Fruit fly (Drosophila melanogaster) whole organism, embryonic: ENCODE results near the gene CG42827.

Source experiments
- ATbp ChIP-seq: fragments of 200-800 bp; sonication (Bioruptor generic); optimal IDR thresholded peaks from 2 replicates; lab custom pipeline; 2017; ENCODE audit warnings: missing biosample characterization, mild to moderate bottlenecking, missing genetic modification characterization, missing genetic modification reagents
- Blimp-1 ChIP-seq: fragments of 200-800 bp; sonication (Bioruptor generic); optimal IDR thresholded peaks from 3 replicates; lab custom pipeline; 2018; ENCODE audit warnings: missing biosample characterization, missing genetic modification characterization, mild to moderate bottlenecking, moderate library complexity, missing genetic modification reagents
- CG10543 ChIP-seq: fragments of 200-800 bp; sonication (Bioruptor generic); optimal IDR thresholded peaks from 3 replicates; lab custom pipeline; 2017; ENCODE audit warnings: missing biosample characterization, mild to moderate bottlenecking, missing genetic modification characterization, moderate library complexity
- CG12219 ChIP-seq: fragments of 200-800 bp; sonication (Bioruptor generic); optimal IDR thresholded peaks from 3 replicates; lab custom pipeline; 2018; ENCODE audit warnings: missing biosample characterization, mild to moderate bottlenecking, missing genetic modification characterization
- CG12391 ChIP-seq: fragments of 200-800 bp; sonication (Bioruptor generic); optimal IDR thresholded peaks from 3 replicates; lab custom pipeline; 2018; ENCODE audit warnings: missing biosample characterization, mild to moderate bottlenecking, missing genetic modification characterization, moderate library complexity
- CG15479 ChIP-seq: fragments of 200-800 bp; sonication (Bioruptor generic); optimal IDR thresholded peaks from 3 replicates; lab custom pipeline; 2019; ENCODE audit warnings: missing biosample characterization, mild to moderate bottlenecking, missing genetic modification characterization, moderate library complexity
- CG1603 ChIP-seq: fragments of 200-800 bp; sonication (Bioruptor generic); optimal IDR thresholded peaks from 2 replicates; lab custom pipeline; 2019; ENCODE audit warnings: missing biosample characterization, mild to moderate bottlenecking, missing genetic modification characterization, moderate library complexity
- CG16863 ChIP-seq: fragments of 200-800 bp; sonication (Bioruptor generic); optimal IDR thresholded peaks from 3 replicates; lab custom pipeline; 2016; ENCODE audit warnings: missing biosample characterization, missing genetic modification characterization
- CG17186 ChIP-seq: fragments of 200-800 bp; sonication (Bioruptor generic); optimal IDR thresholded peaks from 3 replicates; lab custom pipeline; 2017; ENCODE audit warnings: missing biosample characterization, missing genetic modification reagents, missing genetic modification characterization
- CG17328 ChIP-seq: fragments of 200-800 bp; sonication (Bioruptor generic); IDR thresholded peaks from 2 replicates; pipeline ENCODE4 v1.3.6; 2022; ENCODE audit warnings: missing biosample characterization, missing genetic modification characterization
- CG17359 ChIP-seq: fragments of 200-800 bp; sonication (Bioruptor generic); optimal IDR thresholded peaks from 3 replicates; lab custom pipeline; 2018; ENCODE audit warnings: missing biosample characterization, mild to moderate bottlenecking, missing genetic modification characterization, moderate library complexity
- CG17829 ChIP-seq: fragments of 200-800 bp; optimal IDR thresholded peaks from 2 replicates; lab custom pipeline; 2019; ENCODE audit warnings: missing biosample characterization, mild to moderate bottlenecking, missing genetic modification characterization, moderate library complexity
- CG18262 ChIP-seq: fragments of 200-800 bp; optimal IDR thresholded peaks from 3 replicates; lab custom pipeline; 2019; ENCODE audit warnings: missing biosample characterization, mild to moderate bottlenecking, missing genetic modification characterization, moderate library complexity
- CG18764 ChIP-seq: fragments of 200-800 bp; sonication (Bioruptor generic); optimal IDR thresholded peaks from 3 replicates; lab custom pipeline; 2016; ENCODE audit warnings: missing biosample characterization, missing genetic modification characterization
- CG30020 ChIP-seq: fragments of 200-800 bp; optimal IDR thresholded peaks from 2 replicates; lab custom pipeline; 2019; ENCODE audit warnings: missing biosample characterization, mild to moderate bottlenecking, missing genetic modification characterization, moderate library complexity
- CG3838 ChIP-seq: fragments of 200-800 bp; sonication (Bioruptor generic); optimal IDR thresholded peaks from 3 replicates; lab custom pipeline; 2016; ENCODE audit warnings: missing biosample characterization, missing genetic modification characterization
- CG7271 ChIP-seq: fragments of 200-800 bp; sonication (Bioruptor generic); optimal IDR thresholded peaks from 2 replicates; lab custom pipeline; 2018; ENCODE audit warnings: missing biosample characterization, mild to moderate bottlenecking, missing genetic modification characterization, moderate library complexity
- CG7556 ChIP-seq: fragments of 200-800 bp; sonication (Bioruptor generic); optimal IDR thresholded peaks from 2 replicates; lab custom pipeline; 2017; ENCODE audit warnings: missing biosample characterization, mild to moderate bottlenecking, missing genetic modification characterization
- Chrac-16 ChIP-seq: fragments of 200-800 bp; sonication (Bioruptor generic); optimal IDR thresholded peaks from 3 replicates; lab custom pipeline; 2016; ENCODE audit warnings: missing biosample characterization, missing genetic modification characterization
- Dp ChIP-seq: fragments of 200-800 bp; sonication (Bioruptor generic); optimal IDR thresholded peaks from 2 replicates; lab custom pipeline; 2018; ENCODE audit warnings: missing biosample characterization, mild to moderate bottlenecking, missing genetic modification characterization, moderate library complexity
- Ets65A ChIP-seq: fragments of 200-800 bp; sonication (Bioruptor generic); peaks from one replicate; lab custom pipeline; 2016; ENCODE audit warnings: missing biosample characterization, missing genetic modification characterization
- Hr51 ChIP-seq, 2 experiments: fragments of 200-800 bp; sonication (Bioruptor generic); optimal IDR thresholded peaks; 2 replicates in 1 of 2; 3 replicates in 1 of 2; lab custom pipeline; 2016 to 2018; ENCODE audit warnings: missing biosample characterization in 2 of 2, missing genetic modification characterization in 2 of 2, mild to moderate bottlenecking in 1 of 2, moderate library complexity in 1 of 2
- Mes4 ChIP-seq: fragments of 200-800 bp; sonication (Bioruptor generic); optimal IDR thresholded peaks from 2 replicates; lab custom pipeline; 2016; ENCODE audit warnings: missing biosample characterization, missing genetic modification characterization
- NFAT ChIP-seq: fragments of 200-800 bp; sonication (Bioruptor generic); IDR thresholded peaks from 2 replicates; pipeline ENCODE4 v1.3.6; 2022; ENCODE audit warnings: missing biosample characterization, missing genetic modification characterization
- Neu2 ChIP-seq: fragments of 200-800 bp; sonication (Bioruptor generic); optimal IDR thresholded peaks from 3 replicates; lab custom pipeline; 2016; ENCODE audit warnings: missing biosample characterization, missing genetic modification characterization, borderline replicate concordance
- Opbp ChIP-seq: fragments of 200-800 bp; sonication (Bioruptor generic); IDR thresholded peaks from 3 replicates; pipeline ENCODE4 v1.3.6; 2022; ENCODE audit warnings: missing biosample characterization, missing genetic modification characterization; ENCODE audit not compliant: partially characterized antibody
- PHDP ChIP-seq: fragments of 200-800 bp; sonication (Bioruptor generic); optimal IDR thresholded peaks from 3 replicates; lab custom pipeline; 2018; ENCODE audit warnings: missing biosample characterization, mild to moderate bottlenecking, missing genetic modification characterization, moderate library complexity
- Pdp1 ChIP-seq, 2 experiments: fragments of 200-800 bp; sonication (Bioruptor generic); optimal IDR thresholded peaks; 3 replicates each; lab custom pipeline; 2016; ENCODE audit warnings: missing biosample characterization in 2 of 2, missing genetic modification characterization in 2 of 2, mild to moderate bottlenecking in 1 of 2, moderate library complexity in 1 of 2
- Sox102F ChIP-seq: fragments of 200-800 bp; sonication (Bioruptor generic); optimal IDR thresholded peaks from 2 replicates; lab custom pipeline; 2018; ENCODE audit warnings: missing biosample characterization, mild to moderate bottlenecking, missing genetic modification characterization, moderate library complexity
- Ssrp ChIP-seq: fragments of 200-800 bp; sonication (Bioruptor generic); optimal IDR thresholded peaks from 2 replicates; lab custom pipeline; 2018; ENCODE audit warnings: missing biosample characterization, mild to moderate bottlenecking, missing genetic modification characterization, moderate library complexity
- Taf1 ChIP-seq: fragments of 200-800 bp; sonication (Bioruptor generic); IDR thresholded peaks from 2 replicates; pipeline ENCODE4 v1.3.6; 2022; ENCODE audit warnings: missing biosample characterization, missing genetic modification characterization
- ase ChIP-seq: fragments of 200-800 bp; sonication (Bioruptor generic); IDR thresholded peaks from 3 replicates; pipeline ENCODE4 v1.3.6; 2022; ENCODE audit warnings: missing biosample characterization, missing genetic modification characterization
- ato ChIP-seq: fragments of 200-800 bp; sonication (Bioruptor generic); IDR thresholded peaks from 2 replicates; pipeline ENCODE4 v1.3.6; 2022; ENCODE audit warnings: missing biosample characterization, missing genetic modification characterization; ENCODE audit not compliant: partially characterized antibody
- cato ChIP-seq: fragments of 200-800 bp; sonication (Bioruptor generic); optimal IDR thresholded peaks from 2 replicates; lab custom pipeline; 2016; ENCODE audit warnings: missing biosample characterization, missing genetic modification characterization, borderline replicate concordance
- caup ChIP-seq: fragments of 200-800 bp; sonication (Bioruptor generic); optimal IDR thresholded peaks from 3 replicates; lab custom pipeline; 2017; ENCODE audit warnings: missing biosample characterization, mild to moderate bottlenecking, missing genetic modification characterization, moderate library complexity; ENCODE audit not compliant: severe bottlenecking
- chinmo ChIP-seq: fragments of 200-800 bp; sonication (Bioruptor generic); IDR thresholded peaks from 4 replicates; pipeline ENCODE4 v1.3.6; 2022; ENCODE audit warnings: missing biosample characterization, missing genetic modification characterization; ENCODE audit not compliant: partially characterized antibody
- ci ChIP-seq: fragments of 200-800 bp; sonication (Bioruptor generic); IDR thresholded peaks from 3 replicates; pipeline ENCODE4 v1.3.6; 2022; ENCODE audit warnings: missing biosample characterization, missing genetic modification characterization
- dmrt11E ChIP-seq: fragments of 200-800 bp; sonication (Bioruptor generic); optimal IDR thresholded peaks from 3 replicates; lab custom pipeline; 2018; ENCODE audit warnings: missing biosample characterization, mild to moderate bottlenecking, missing genetic modification characterization, moderate library complexity
- dysf ChIP-seq: fragments of 200-800 bp; sonication (Bioruptor generic); IDR thresholded peaks from 3 replicates; pipeline ENCODE4 v1.3.6; 2022; ENCODE audit warnings: missing biosample characterization, missing genetic modification characterization
- eve ChIP-seq, 2 experiments: fragments of >200 bp; optimal IDR thresholded peaks; 2 replicates each; lab custom pipeline; 2017; ENCODE audit warnings: missing biosample characterization in 2 of 2, missing genetic modification characterization in 2 of 2
- ewg ChIP-seq: fragments of 200-800 bp; sonication (Bioruptor generic); optimal IDR thresholded peaks from 3 replicates; lab custom pipeline; 2017; ENCODE audit warnings: mild to moderate bottlenecking, missing biosample characterization, missing genetic modification reagents, missing genetic modification characterization
- fd64A ChIP-seq: fragments of 200-800 bp; sonication (Bioruptor generic); optimal IDR thresholded peaks from 3 replicates; lab custom pipeline; 2018; ENCODE audit warnings: missing biosample characterization, mild to moderate bottlenecking, missing genetic modification characterization
- lmd ChIP-seq: fragments of 200-800 bp; sonication (Bioruptor generic); IDR thresholded peaks from 2 replicates; pipeline ENCODE4 v1.3.6; 2022; ENCODE audit warnings: missing biosample characterization, missing genetic modification characterization
- nau ChIP-seq: fragments of 200-800 bp; sonication (Bioruptor generic); optimal IDR thresholded peaks from 3 replicates; lab custom pipeline; 2017; ENCODE audit warnings: missing biosample characterization, mild to moderate bottlenecking, missing genetic modification characterization, missing genetic modification reagents
- phol ChIP-seq: fragments of 200-800 bp; sonication (Bioruptor generic); optimal IDR thresholded peaks from 3 replicates; lab custom pipeline; 2018; ENCODE audit warnings: missing biosample characterization, mild to moderate bottlenecking, missing genetic modification characterization, moderate library complexity
- pnt ChIP-seq: fragments of 200-800 bp; sonication (Bioruptor generic); optimal IDR thresholded peaks from 3 replicates; lab custom pipeline; 2016; ENCODE audit warnings: missing biosample characterization, missing genetic modification characterization
- sens ChIP-seq: fragments of 200-800 bp; sonication (Bioruptor generic); peaks from one replicate; lab custom pipeline; 2016; ENCODE audit warnings: missing biosample characterization, missing genetic modification characterization
- tna ChIP-seq: fragments of 200-800 bp; sonication (Bioruptor generic); IDR thresholded peaks from 2 replicates; pipeline ENCODE4 v1.3.6; 2022; ENCODE audit warnings: missing biosample characterization, missing genetic modification characterization; ENCODE audit not compliant: partially characterized antibody
- zen ChIP-seq: fragments of 200-800 bp; sonication (Bioruptor generic); optimal IDR thresholded peaks from 3 replicates; lab custom pipeline; 2018; ENCODE audit warnings: missing biosample characterization, mild to moderate bottlenecking, missing genetic modification characterization, moderate library complexity

CG42827 gene

dm6 chr3R:23386907-23387306 is 14.2 kb downstream of the CG42827 start (continued):
- peak; percentile 39 for TF ChIP-seq ewg (GFP tag; lab: Kevin White, UChicago)
- no peak for TF ChIP-seq CG15479 (GFP tag; lab: Kevin White, UChicago)
- peak; percentile 49 for TF ChIP-seq CG16863 (GFP tag; lab: Kevin White, UChicago)
- TF ChIP-seq Opbp (GFP tag; lab: Robert Waterston, UW): no peak
- peak; percentile 80 for TF ChIP-seq CG1603 (tag; lab: Kevin White, UChicago)
- TF ChIP-seq CG12219 (GFP tag; lab: Kevin White, UChicago): peak; percentile 42
- TF ChIP-seq Dp (GFP tag; lab: Kevin White, UChicago): no peak
- peak; percentile 44 for TF ChIP-seq Ssrp (tag; lab: Kevin White, UChicago)
- TF ChIP-seq CG3838 (GFP tag; lab: Kevin White, UChicago): no peak
- TF ChIP-seq cato (GFP tag; lab: Kevin White, UChicago): peak; percentile 35
- TF ChIP-seq fd64A (GFP tag; lab: Kevin White, UChicago): no peak
- peak; percentile 43; the same call in 1 of the 3 replicates for TF ChIP-seq ase (GFP tag; lab: Robert Waterston, UW)
- no peak for TF ChIP-seq Taf1
- peak; percentile 41 for TF ChIP-seq Chrac-16 (GFP tag; lab: Kevin White, UChicago)
- TF ChIP-seq chinmo (GFP tag; lab: Robert Waterston, UW): no peak
- peak; percentile 22 for TF ChIP-seq Mes4 (GFP tag; lab: Kevin White, UChicago)
- peak; percentile 3 for TF ChIP-seq Ets65A (GFP tag; lab: Kevin White, UChicago)
- no peak for TF ChIP-seq caup (GFP tag; lab: Kevin White, UChicago)
- TF ChIP-seq CG17829 (tag; lab: Kevin White, UChicago): peak; percentile 8
- no peak for TF ChIP-seq CG17186 (GFP tag; lab: Kevin White, UChicago)
- TF ChIP-seq tna: no peak
- TF ChIP-seq ci: peak; percentile 73
- peak in 1 of 2 experiments; percentile 73 for TF ChIP-seq Hr51 (GFP tag; optimal IDR thresholded peaks at IDR 0.05; lab: Kevin White, UChicago)
- TF ChIP-seq dmrt11E (tag; lab: Kevin White, UChicago): peak; percentile 53
- peak; percentile 91 for TF ChIP-seq sens (GFP tag; lab: Kevin White, UChicago)
- no peak for TF ChIP-seq nau
- TF ChIP-seq lmd (GFP tag; lab: Robert Waterston, UW): peak; percentile 29; the same call in 1 of the 2 replicates
- no peak for TF ChIP-seq NFAT (GFP tag; lab: Robert Waterston, UW)
- no peak for TF ChIP-seq dysf (GFP tag; lab: Robert Waterston, UW)
- TF ChIP-seq CG7556 (GFP tag; lab: Kevin White, UChicago): peak; percentile 32
- peak; percentile 26 for TF ChIP-seq pnt (GFP tag; lab: Kevin White, UChicago)
- TF ChIP-seq Sox102F (GFP tag; lab: Kevin White, UChicago): peak; percentile 80
- no peak for TF ChIP-seq Pdp1 (GFP tag; optimal IDR thresholded peaks at IDR 0.05; lab: Kevin White, UChicago)
- peak; percentile 65 for TF ChIP-seq CG17328 (GFP tag; lab: Robert Waterston, UW)
- TF ChIP-seq Neu2 (GFP tag; lab: Kevin White, UChicago): no peak
- TF ChIP-seq phol: peak; percentile 74
- peak; percentile 52 for TF ChIP-seq PHDP
- peak; percentile 58 for TF ChIP-seq ATbp (GFP tag; lab: Kevin White, UChicago)
- TF ChIP-seq eve (GFP tag; optimal IDR thresholded peaks at IDR 0.05; lab: Kevin White, UChicago): peak in 1 of 2 experiments; percentile 64
- peak; percentile 57 for TF ChIP-seq zen
- no peak for TF ChIP-seq CG30020 (tag; lab: Kevin White, UChicago)
- TF ChIP-seq Blimp-1: peak; percentile 69
- TF ChIP-seq CG17359 (tag; lab: Kevin White, UChicago): peak; percentile 69
- TF ChIP-seq ato (GFP tag; lab: Robert Waterston, UW): no peak
- TF ChIP-seq CG7271 (tag; lab: Kevin White, UChicago): no peak
- TF ChIP-seq CG12391 (tag; lab: Kevin White, UChicago): peak; percentile 54
- no peak for TF ChIP-seq CG10543 (GFP tag; lab: Kevin White, UChicago)
- no peak for TF ChIP-seq CG18764
- peak; percentile 38 for TF ChIP-seq CG18262 (tag; lab: Kevin White, UChicago)
